Worm (Caenorhabditis elegans) whole organism, L4/young adult: ENCODE data around the gene Y69E1A.5.
"Not testable (repeated sequence)": the region's sequence is repeated elsewhere in the genome, so short reads cannot be mapped to it uniquely, and the experiment has no call there.

Experiments
- W03F9.2 ChIP-seq: fragments of 150-350 bp; optimal IDR thresholded peaks from 2 replicates; lab custom pipeline; 2014; ENCODE audit warnings: missing biosample characterization, missing genetic modification characterization
- dao-5 ChIP-seq: sonication (generic microtip); optimal IDR thresholded peaks from 2 replicates; lab custom pipeline; 2016; ENCODE audit warnings: missing genotype, missing genetic modification characterization, moderate library complexity, missing compliant biosample characterization
- him-1 ChIP-seq: sonication (generic microtip); optimal IDR thresholded peaks from 2 replicates; lab custom pipeline; 2016; ENCODE audit warnings: missing genotype, missing genetic modification reagents, missing genetic modification characterization, missing compliant biosample characterization

Gene Y69E1A.5

ce11 chrIV:10971636-10972199 lies 14.3 kb upstream of the Y69E1A.5 start:
- TF ChIP-seq dao-5 (no peak), him-1 (tag; lab: Kevin White, UChicago) (no peak), W03F9.2 (tag; lab: Kevin White, UChicago) (no peak)

- TF ChIP-seq dao-5 (no peak), him-1 (tag; lab: Kevin White, UChicago) (no peak), W03F9.2 (tag; lab: Kevin White, UChicago) (no peak)
These were observed 13.3 kb upstream of the Y69E1A.5 start for ce11 chrIV:10970767-10971166.

ce11 chrIV:10970333-10970732 lies 12.9 kb upstream of the Y69E1A.5 start:
- TF ChIP-seq dao-5: no peak
- no peak for TF ChIP-seq him-1 (tag; lab: Kevin White, UChicago)
- no peak for TF ChIP-seq W03F9.2 (tag; lab: Kevin White, UChicago)

- TF ChIP-seq him-1 (tag; lab: Kevin White, UChicago) (no peak), W03F9.2 (tag; lab: Kevin White, UChicago) (no peak), dao-5 (no peak)
These were observed 8.9 kb upstream of the Y69E1A.5 start, which contains the start of the genes aqp-3 and Y69E1A.8 for ce11 chrIV:10966359-10966758. Gene aqp-3, minus strand, starts transcription at chrIV:10966459. Gene Y69E1A.8, plus strand, starts transcription at chrIV:10966604.

ce11 chrIV:10964688-10965087 lies 7.2 kb upstream of the Y69E1A.5 start:
- TF ChIP-seq W03F9.2 (tag; lab: Kevin White, UChicago) (no peak), dao-5 (no peak), him-1 (tag; lab: Kevin White, UChicago) (no peak)

ce11 chrIV:10958230-10958588 lies 754 bp upstream of the Y69E1A.5 start, which contains the start of gene sri-19:
Gene sri-19, plus strand, starts transcription at chrIV:10958372.
- TF ChIP-seq him-1 (tag; lab: Kevin White, UChicago): no peak
- no peak for TF ChIP-seq dao-5
- no peak for TF ChIP-seq W03F9.2 (tag; lab: Kevin White, UChicago)

ce11 chrIV:10954955-10955354 lies 2.5 kb downstream of the Y69E1A.5 start, which contains the start of gene Y69E1A.4:
Gene Y69E1A.4, plus strand, starts transcription at chrIV:10955255.
- TF ChIP-seq dao-5; him-1 (tag; lab: Kevin White, UChicago); W03F9.2 (tag; lab: Kevin White, UChicago): not testable (repeated sequence)

ce11 chrIV:10951997-10952396 lies 5.5 kb downstream of the Y69E1A.5 start, which contains the start of gene Y69E1A.3:
Gene Y69E1A.3, plus strand, starts transcription at chrIV:10952297.
- TF ChIP-seq W03F9.2 (tag; lab: Kevin White, UChicago) (no peak), dao-5 (no peak), him-1 (tag; lab: Kevin White, UChicago) (no peak)

- TF ChIP-seq him-1 (tag; lab: Kevin White, UChicago): no peak
- no peak for TF ChIP-seq W03F9.2 (tag; lab: Kevin White, UChicago)
- TF ChIP-seq dao-5: no peak
These were observed 6.9 kb downstream of the Y69E1A.5 start for ce11 chrIV:10950363-10951214.

ce11 chrIV:10949510-10949909 lies 7.9 kb downstream of the Y69E1A.5 start, which contains the start of gene nsph-3.1:
Gene nsph-3.1, plus strand, starts transcription at chrIV:10949810.
- TF ChIP-seq him-1 (tag; lab: Kevin White, UChicago) (no peak), W03F9.2 (tag; lab: Kevin White, UChicago) (no peak), dao-5 (no peak)

- TF ChIP-seq dao-5: no peak
- no peak for TF ChIP-seq him-1 (tag; lab: Kevin White, UChicago)
- no peak for TF ChIP-seq W03F9.2 (tag; lab: Kevin White, UChicago)
These were observed 8.7 kb downstream of the Y69E1A.5 start, which contains the start of gene Y69E1A.1 for ce11 chrIV:10948797-10949196. Gene Y69E1A.1, minus strand, starts transcription at chrIV:10948897.

- no peak for TF ChIP-seq him-1 (tag; lab: Kevin White, UChicago)
- TF ChIP-seq dao-5: no peak
- peak; percentile 80 for TF ChIP-seq W03F9.2 (tag; lab: Kevin White, UChicago)
These were observed 20.4 kb downstream of the Y69E1A.5 start, which contains the start of gene fic-1 for ce11 chrIV:10936906-10937540. Gene fic-1, plus strand, starts transcription at chrIV:10937454.

ce11 chrIV:10935853-10936491 lies 21.5 kb downstream of the Y69E1A.5 start, which contains the start of gene lgg-2:
Gene lgg-2, minus strand, starts transcription at chrIV:10935903.
- TF ChIP-seq dao-5 (peak; percentile 4), him-1 (tag; lab: Kevin White, UChicago) (peak; percentile 38), W03F9.2 (tag; lab: Kevin White, UChicago) (peak; percentile 83)
